Worm (Caenorhabditis elegans) whole organism, L3 larva: ENCODE data around the gene F59A6.4.

ENCODE experiments used
- R02D3.7 ChIP-seq: fragments of 150-350 bp; optimal IDR thresholded peaks from 2 replicates; lab custom pipeline; 2014; ENCODE audit warnings: missing biosample characterization, missing genetic modification characterization
- ceh-16 ChIP-seq: sonication (generic microtip); optimal IDR thresholded peaks from 2 replicates; lab custom pipeline; 2017; ENCODE audit warnings: missing biosample characterization, missing genetic modification characterization
- ceh-28 ChIP-seq: fragments of 150-350 bp; optimal IDR thresholded peaks from 2 replicates; lab custom pipeline; 2014; ENCODE audit warnings: missing biosample characterization, missing genetic modification reagents, missing genetic modification characterization
- ceh-82 ChIP-seq: fragments of 150-350 bp; optimal IDR thresholded peaks from 2 replicates; lab custom pipeline; 2014; ENCODE audit warnings: missing biosample characterization, missing genetic modification characterization
- ceh-9 ChIP-seq: sonication (generic microtip); optimal IDR thresholded peaks from 2 replicates; lab custom pipeline; 2018; ENCODE audit warnings: missing biosample characterization, missing genetic modification characterization
- daf-12 ChIP-seq: fragments of 150-350 bp; optimal IDR thresholded peaks from 2 replicates; lab custom pipeline; 2014; ENCODE audit warnings: missing biosample characterization, missing genetic modification reagents, missing genetic modification characterization
- egl-27 ChIP-seq: sonication (generic microtip); optimal IDR thresholded peaks from 4 replicates; lab custom pipeline; 2017; ENCODE audit warnings: missing biosample characterization, missing genetic modification reagents, missing genetic modification characterization
- egl-5 ChIP-seq: fragments of 150-350 bp; optimal IDR thresholded peaks from 2 replicates; lab custom pipeline; 2017; ENCODE audit warnings: missing biosample characterization, missing genetic modification reagents, missing genetic modification characterization, inconsistent platforms
- elt-1 ChIP-seq: fragments of 150-350 bp; optimal IDR thresholded peaks from 2 replicates; lab custom pipeline; 2014; ENCODE audit warnings: missing biosample characterization, missing genetic modification characterization
- elt-2 ChIP-seq: sonication (generic microtip); optimal IDR thresholded peaks from 2 replicates; lab custom pipeline; 2016; ENCODE audit warnings: missing genetic modification reagents, mild to moderate bottlenecking, missing genetic modification characterization, missing compliant biosample characterization
- elt-3 ChIP-seq, 3 experiments: fragments of 150-350 bp in 1 of 3; sonication (generic microtip) in 2 of 3; optimal IDR thresholded peaks; 2 replicates in 2 of 3; 4 replicates in 1 of 3; lab custom pipeline; 2014 to 2017; ENCODE audit warnings: missing biosample characterization in 3 of 3, missing genetic modification characterization in 3 of 3
- eor-1 ChIP-seq, 2 experiments: fragments of 150-350 bp; optimal IDR thresholded peaks; 2 replicates each; lab custom pipeline; 2014 to 2018; ENCODE audit warnings: missing biosample characterization in 2 of 2, missing genetic modification characterization in 2 of 2
- fkh-10 ChIP-seq: sonication (generic microtip); optimal IDR thresholded peaks from 2 replicates; lab custom pipeline; 2017; ENCODE audit warnings: missing biosample characterization, missing genetic modification reagents, missing genetic modification characterization
- fkh-2 ChIP-seq: fragments of 150-350 bp; optimal IDR thresholded peaks from 2 replicates; lab custom pipeline; 2014; ENCODE audit warnings: missing biosample characterization, missing genetic modification reagents, missing genetic modification characterization
- hmg-11 ChIP-seq: sonication (generic microtip); optimal IDR thresholded peaks from 2 replicates; lab custom pipeline; 2016; ENCODE audit warnings: missing genetic modification characterization, missing compliant biosample characterization
- jun-1 ChIP-seq: fragments of 150-350 bp; optimal IDR thresholded peaks from 2 replicates; lab custom pipeline; 2014; ENCODE audit warnings: missing biosample characterization, missing genetic modification reagents, missing genetic modification characterization
- lin-15B ChIP-seq: fragments of 150-350 bp; optimal IDR thresholded peaks from 2 replicates; lab custom pipeline; 2014; ENCODE audit warnings: missing biosample characterization, missing genetic modification characterization
- lin-39 ChIP-seq: fragments of 150-350 bp; optimal IDR thresholded peaks from 2 replicates; lab custom pipeline; 2018; ENCODE audit warnings: missing biosample characterization, missing genetic modification reagents, missing genetic modification characterization
- mdl-1 ChIP-seq: fragments of 150-350 bp; optimal IDR thresholded peaks from 2 replicates; lab custom pipeline; 2014; ENCODE audit warnings: missing biosample characterization, missing genetic modification characterization
- nfya-1 ChIP-seq: sonication (generic microtip); optimal IDR thresholded peaks from 2 replicates; lab custom pipeline; 2017; ENCODE audit warnings: missing genetic modification characterization, mild to moderate bottlenecking, missing compliant biosample characterization, antibody characterized with exemption, moderate library complexity; ENCODE audit not compliant: insufficient read depth
- nhr-11 ChIP-seq: fragments of 150-350 bp; optimal IDR thresholded peaks from 2 replicates; lab custom pipeline; 2014; ENCODE audit warnings: missing biosample characterization, missing genetic modification characterization
- nhr-12 ChIP-seq: fragments of 150-350 bp; optimal IDR thresholded peaks from 2 replicates; lab custom pipeline; 2014; ENCODE audit warnings: missing biosample characterization, missing genetic modification characterization
- nhr-23 ChIP-seq: fragments of 150-350 bp; optimal IDR thresholded peaks from 2 replicates; lab custom pipeline; 2014; ENCODE audit warnings: missing biosample characterization, missing genetic modification reagents, missing genetic modification characterization
- nhr-25 ChIP-seq: sonication (generic microtip); optimal IDR thresholded peaks from 2 replicates; lab custom pipeline; 2017; ENCODE audit warnings: missing biosample characterization, missing genetic modification characterization
- nhr-28 ChIP-seq: fragments of 150-350 bp; optimal IDR thresholded peaks from 2 replicates; lab custom pipeline; 2014; ENCODE audit warnings: missing biosample characterization, missing genetic modification characterization
- nhr-43 ChIP-seq: sonication (generic microtip); optimal IDR thresholded peaks from 2 replicates; lab custom pipeline; 2016; ENCODE audit warnings: mild to moderate bottlenecking, missing genetic modification characterization, missing compliant biosample characterization; ENCODE audit not compliant: poor library complexity, severe bottlenecking
- nhr-67 ChIP-seq: fragments of 150-350 bp; optimal IDR thresholded peaks from 2 replicates; lab custom pipeline; 2014; ENCODE audit warnings: missing biosample characterization, missing genetic modification characterization
- nhr-76 ChIP-seq: fragments of 150-350 bp; sonication (generic microtip); optimal IDR thresholded peaks from 5 replicates; lab custom pipeline; 2014; ENCODE audit warnings: missing biosample characterization, missing genetic modification characterization
- nhr-77 ChIP-seq: fragments of 150-350 bp; optimal IDR thresholded peaks from 2 replicates; lab custom pipeline; 2014; ENCODE audit warnings: missing biosample characterization, missing genetic modification characterization
- pha-4 ChIP-seq: fragments of 150-350 bp; optimal IDR thresholded peaks from 2 replicates; lab custom pipeline; 2014; ENCODE audit warnings: missing biosample characterization, missing genetic modification reagents, missing genetic modification characterization
- pqm-1 ChIP-seq: fragments of 150-350 bp; optimal IDR thresholded peaks from 2 replicates; lab custom pipeline; 2017; ENCODE audit warnings: missing biosample characterization, missing genetic modification characterization, inconsistent platforms
- sea-2 ChIP-seq: fragments of 150-350 bp; sonication (generic microtip); optimal IDR thresholded peaks from 4 replicates; lab custom pipeline; 2014; ENCODE audit warnings: missing biosample characterization, missing genetic modification reagents, missing genetic modification characterization
- skn-1 ChIP-seq: fragments of 150-350 bp; optimal IDR thresholded peaks from 2 replicates; lab custom pipeline; 2014; ENCODE audit warnings: missing biosample characterization, missing genetic modification characterization
- snpc-4 ChIP-seq: fragments of 150-350 bp; optimal IDR thresholded peaks from 2 replicates; lab custom pipeline; 2014; ENCODE audit warnings: missing biosample characterization, missing genetic modification characterization
- unc-62 ChIP-seq: fragments of 150-350 bp; sonication (generic microtip); optimal IDR thresholded peaks from 4 replicates; lab custom pipeline; 2014; ENCODE audit warnings: missing biosample characterization, missing genetic modification reagents, missing genetic modification characterization
- ztf-11 ChIP-seq: fragments of 150-350 bp; optimal IDR thresholded peaks from 2 replicates; lab custom pipeline; 2014; ENCODE audit warnings: missing biosample characterization, missing genetic modification characterization
- ztf-4 ChIP-seq: fragments of 150-350 bp; optimal IDR thresholded peaks from 2 replicates; lab custom pipeline; 2014; ENCODE audit warnings: missing biosample characterization, missing genetic modification characterization

Gene F59A6.4

DNA sequence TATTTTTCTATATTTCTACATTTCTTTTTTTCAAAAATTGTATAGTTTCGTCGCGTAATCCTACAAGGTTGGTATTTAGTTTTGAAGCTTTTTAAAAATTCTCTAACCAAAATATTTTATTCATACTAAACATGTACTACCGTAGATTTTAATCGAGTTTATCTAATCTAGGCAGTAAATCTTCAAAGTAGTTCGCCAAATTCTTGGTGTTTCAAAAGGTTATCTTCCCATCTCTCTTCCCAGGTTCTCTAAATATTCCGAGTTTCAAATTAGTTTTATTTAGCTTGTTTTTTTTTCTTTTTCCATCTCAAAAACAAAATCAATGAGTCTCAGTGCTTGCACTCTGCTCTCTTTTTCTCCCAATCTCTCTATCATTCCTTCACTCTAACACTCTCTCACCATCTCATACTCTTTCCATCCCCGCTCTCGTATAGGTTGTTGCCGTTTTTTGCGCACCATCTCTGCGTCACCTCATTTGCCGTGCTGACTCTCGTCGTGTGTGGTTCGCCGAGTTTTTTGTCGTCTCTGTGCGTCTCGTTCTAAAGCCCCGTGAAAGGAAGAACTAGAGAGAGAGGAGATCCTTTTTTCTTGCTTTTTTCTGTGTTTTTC lies 12.2 kb downstream of the F59A6.4 start:
- TF ChIP-seq nhr-25 (tag; lab: Kevin White, UChicago), result peak; percentile 15
- TF ChIP-seq elt-2 (tag; lab: Kevin White, UChicago), result peak; percentile 93
- TF ChIP-seq nhr-76 (tag; lab: Kevin White, UChicago), result no peak
- TF ChIP-seq lin-39 (tag; lab: Kevin White, UChicago), result peak; percentile 43
- TF ChIP-seq ceh-82 (tag; lab: Kevin White, UChicago), result no peak
- peak; percentile 36 for TF ChIP-seq jun-1 (tag; lab: Kevin White, UChicago)
- no peak for TF ChIP-seq nhr-11
- no peak for TF ChIP-seq nhr-77 (tag; lab: Kevin White, UChicago)
- peak; percentile 57 for TF ChIP-seq ztf-4 (tag; lab: Kevin White, UChicago)
- TF ChIP-seq mdl-1 (tag; lab: Kevin White, UChicago), result no peak
- peak; percentile 6 for TF ChIP-seq fkh-2 (tag; lab: Kevin White, UChicago)
- peak; percentile 15 for TF ChIP-seq nhr-43 (tag; lab: Kevin White, UChicago)
- no peak for TF ChIP-seq nhr-67
- TF ChIP-seq ceh-28 (tag; lab: Kevin White, UChicago), result peak; percentile 58
- TF ChIP-seq elt-1 (tag; lab: Kevin White, UChicago), result peak; percentile 90
- no peak for TF ChIP-seq pqm-1 (tag; lab: Kevin White, UChicago)
- TF ChIP-seq fkh-10 (GFP tag; lab: Kevin White, UChicago), result no peak
- peak; percentile 89 for TF ChIP-seq nfya-1 (tag; lab: Kevin White, UChicago)
- TF ChIP-seq R02D3.7, result peak; percentile 22
- TF ChIP-seq egl-5, result peak; percentile 42
- TF ChIP-seq eor-1 (tag; optimal IDR thresholded peaks at IDR 0.05; lab: Kevin White, UChicago), result no peak
- TF ChIP-seq lin-15B, result peak; percentile 56
- TF ChIP-seq nhr-23 (tag; lab: Kevin White, UChicago), result peak; percentile 60
- no peak for TF ChIP-seq nhr-28
- peak; percentile 94 for TF ChIP-seq hmg-11
- peak; percentile 44 for TF ChIP-seq snpc-4 (tag; lab: Kevin White, UChicago)
- TF ChIP-seq ceh-16, result no peak
- peak; percentile 22 for TF ChIP-seq sea-2 (GFP tag; lab: Kevin White, UChicago)
- no peak for TF ChIP-seq daf-12 (tag; lab: Kevin White, UChicago)
- TF ChIP-seq skn-1, result peak; percentile 38
- TF ChIP-seq ceh-9 (tag; lab: Kevin White, UChicago), result no peak
- TF ChIP-seq nhr-12 (tag; lab: Kevin White, UChicago), result no peak
- peak; percentile 43 for TF ChIP-seq pha-4 (tag; lab: Kevin White, UChicago)
- TF ChIP-seq ztf-11, result no peak
- TF ChIP-seq unc-62 (GFP tag; lab: Kevin White, UChicago), result peak; percentile 46
- TF ChIP-seq, all 47 proteins: peak for 20

DNA sequence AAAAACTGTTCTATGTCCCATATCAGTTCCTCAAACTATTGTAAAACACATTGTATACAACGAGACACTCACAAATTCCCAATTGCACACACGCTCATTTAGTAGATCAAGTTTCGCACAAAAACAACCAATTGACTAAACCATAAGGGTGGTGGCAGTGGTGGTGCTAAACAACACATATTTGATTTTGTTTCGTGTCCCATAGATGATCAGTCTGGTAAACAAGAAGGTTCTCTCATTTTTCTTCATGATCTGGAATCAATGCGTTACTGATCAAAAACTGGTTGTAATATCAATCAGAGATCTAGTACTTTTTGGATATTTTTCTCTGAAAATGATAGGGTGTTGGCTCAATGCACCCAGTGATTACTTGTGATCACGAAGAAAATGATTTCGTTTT lies 13.7 kb downstream of the F59A6.4 start:
- no peak for TF ChIP-seq egl-5
- TF ChIP-seq nhr-12 (tag; lab: Kevin White, UChicago), result no peak
- no peak for TF ChIP-seq daf-12 (tag; lab: Kevin White, UChicago)
- no peak for TF ChIP-seq R02D3.7
- TF ChIP-seq eor-1 (tag; optimal IDR thresholded peaks at IDR 0.05; lab: Kevin White, UChicago), result no peak
- TF ChIP-seq, all 47 proteins: peak for 0

DNA sequence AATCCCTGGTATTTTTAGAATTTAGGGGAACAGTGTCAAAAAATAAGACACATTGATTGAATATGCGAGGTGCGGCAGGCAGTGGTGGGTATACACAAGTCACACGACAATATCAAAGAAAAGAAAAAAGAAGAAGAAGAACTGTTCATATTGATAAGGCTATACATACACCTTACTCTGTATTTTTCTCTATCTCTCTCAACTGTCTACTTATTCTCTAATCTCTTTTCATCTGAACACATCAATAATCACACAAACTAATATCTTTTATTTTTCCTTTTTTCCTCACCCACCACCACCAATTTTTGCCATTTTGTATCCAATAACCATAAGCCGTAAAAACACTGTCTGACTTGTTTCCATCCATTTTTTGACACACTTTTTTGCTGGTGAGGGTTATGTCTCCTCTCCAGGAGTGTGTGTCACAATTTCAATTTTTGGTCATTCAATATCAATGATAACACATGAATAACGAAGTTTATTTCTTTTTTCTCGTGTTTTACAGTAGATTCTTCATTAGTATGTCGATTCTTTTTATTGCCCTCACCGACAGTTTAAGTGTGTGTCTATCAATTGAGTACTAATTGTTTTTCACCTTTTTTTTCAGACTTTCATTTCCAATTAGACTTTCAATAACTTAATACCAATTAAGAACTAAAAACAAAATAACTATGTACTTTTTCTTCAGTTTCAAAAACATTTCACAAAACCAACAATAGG lies 14.7 kb downstream of the F59A6.4 start:
- no peak for TF ChIP-seq nhr-67
- TF ChIP-seq egl-27 (tag; lab: Kevin White, UChicago), result no peak
- peak; percentile 59 for TF ChIP-seq nhr-43 (tag; lab: Kevin White, UChicago)
- peak; percentile 15 for TF ChIP-seq nhr-23 (tag; lab: Kevin White, UChicago)
- TF ChIP-seq elt-2 (tag; lab: Kevin White, UChicago), result peak; percentile 100
- no peak for TF ChIP-seq sea-2 (GFP tag; lab: Kevin White, UChicago)
- peak; percentile 67 for TF ChIP-seq nhr-25 (tag; lab: Kevin White, UChicago)
- TF ChIP-seq jun-1 (tag; lab: Kevin White, UChicago), result peak; percentile 54
- TF ChIP-seq ceh-28 (tag; lab: Kevin White, UChicago), result peak; percentile 32
- no peak for TF ChIP-seq nhr-12 (tag; lab: Kevin White, UChicago)
- no peak for TF ChIP-seq elt-3 (tag; optimal IDR thresholded peaks at IDR 0.05; lab: Kevin White, UChicago)
- TF ChIP-seq ceh-82 (tag; lab: Kevin White, UChicago), result no peak
- no peak for TF ChIP-seq ceh-9 (tag; lab: Kevin White, UChicago)
- TF ChIP-seq pqm-1 (tag; lab: Kevin White, UChicago), result peak; percentile 45
- TF ChIP-seq nfya-1 (tag; lab: Kevin White, UChicago), result peak; percentile 7
- peak; percentile 28 for TF ChIP-seq pha-4 (tag; lab: Kevin White, UChicago)
- no peak for TF ChIP-seq fkh-10 (GFP tag; lab: Kevin White, UChicago)
